Worm (Caenorhabditis elegans): Measurements from ENCODE around the gene K09E9.3.
A peak's percentile ranks its signal among the peaks of the same experiment; 100 is the strongest.

Gene K09E9.3

DNA sequence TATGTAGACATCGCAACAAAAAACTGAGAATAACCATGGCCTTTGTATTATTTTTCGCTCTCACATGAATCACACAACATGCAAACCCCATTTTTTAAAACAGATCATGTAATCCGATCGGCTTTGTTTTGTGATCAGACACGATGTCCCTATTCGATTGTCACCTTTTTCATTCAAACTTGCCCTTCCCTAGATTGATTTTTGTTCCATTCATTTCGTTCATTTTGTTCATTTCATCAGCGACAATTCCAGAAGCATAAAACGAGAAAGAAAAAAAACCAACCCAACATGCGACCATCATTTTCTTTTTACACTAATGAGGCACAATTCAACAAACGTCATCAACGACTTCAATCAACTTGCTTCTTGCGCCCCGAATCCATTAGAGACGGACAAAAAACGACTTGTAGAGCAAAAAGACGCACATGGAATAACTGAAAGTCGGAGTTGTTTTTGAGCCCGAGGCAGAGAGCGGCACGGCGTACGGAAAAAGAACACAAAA is 37.4 kb upstream of the K09E9.3 start, which contains the start of gene F59D12.3:
Gene F59D12.3 (minus strand): TSS at position 51 of the 502 bp plus-strand sequence.
- TF ChIP-seq nhr-10 (tag; optimal IDR thresholded peaks at IDR 0.05) = no peak
- no peak for TF ChIP-seq gmeb-1 (tag; optimal IDR thresholded peaks at IDR 0.05)
- TF ChIP-seq nhr-12 (tag; optimal IDR thresholded peaks at IDR 0.05) = no peak
- no peak for TF ChIP-seq skn-1 (tag; optimal IDR thresholded peaks at IDR 0.05)
- no peak for TF ChIP-seq C34F6.9 (tag; optimal IDR thresholded peaks at IDR 0.05)
- TF ChIP-seq elt-3 (tag; optimal IDR thresholded peaks at IDR 0.05) = no peak
- TF ChIP-seq blmp-1 (tag; optimal IDR thresholded peaks at IDR 0.05; ENCODE audit: insufficient read depth) = no peak
- no peak for TF ChIP-seq ceh-16 (tag; optimal IDR thresholded peaks at IDR 0.05)
- no peak for TF ChIP-seq zag-1 (tag; optimal IDR thresholded peaks at IDR 0.05)
- TF ChIP-seq elt-1 (tag; optimal IDR thresholded peaks at IDR 0.05) = no peak
- no peak for TF ChIP-seq ZK546.5 (tag; optimal IDR thresholded peaks at IDR 0.05)
- TF ChIP-seq egl-27 (tag; optimal IDR thresholded peaks at IDR 0.05) = no peak
- no peak for TF ChIP-seq crh-2 (tag; optimal IDR thresholded peaks at IDR 0.05)
- TF ChIP-seq nhr-237 (tag; optimal IDR thresholded peaks at IDR 0.05) = no peak
- no peak for TF ChIP-seq lin-13 (GFP tag; optimal IDR thresholded peaks at IDR 0.05)

- TF ChIP-seq snpc-4 (tag; optimal IDR thresholded peaks at IDR 0.05) (peak; percentile 1), nhr-21 (tag; optimal IDR thresholded peaks at IDR 0.05) (no peak)
These were observed 36.8 kb upstream of the K09E9.3 start for ce11 chrX:15650428-15650827.

DNA sequence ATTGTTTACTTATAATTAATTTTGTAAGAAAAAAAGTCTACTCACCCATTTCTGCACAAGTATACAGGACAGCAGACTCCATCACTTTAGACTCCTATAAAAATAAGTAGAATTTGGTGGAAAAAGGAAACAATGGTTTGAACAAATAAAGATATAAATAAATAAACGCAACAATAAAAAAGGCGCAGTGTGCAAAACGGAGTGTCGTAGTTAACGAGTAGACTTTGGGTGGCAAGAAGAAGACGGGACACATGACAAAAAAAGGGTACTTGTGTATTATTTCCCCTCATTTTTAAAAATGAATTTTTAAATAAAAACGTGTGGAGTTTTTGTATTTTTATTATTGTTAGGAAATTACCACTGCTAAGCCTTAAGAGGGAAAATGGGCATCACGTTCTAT is 33.7 kb upstream of the K09E9.3 start, which contains the start of gene F59D12.5:
Gene F59D12.5 (minus strand): TSS at position 94 of the 400 bp plus-strand sequence.
- TF ChIP-seq C34F6.9 (tag; optimal IDR thresholded peaks at IDR 0.05) = peak; percentile 35
- TF ChIP-seq Y55F3AM.14 (GFP tag; optimal IDR thresholded peaks at IDR 0.05) = no peak
- TF ChIP-seq sma-9 (GFP tag; optimal IDR thresholded peaks at IDR 0.05) = peak; percentile 1
- TF ChIP-seq sma-9 (tag; optimal IDR thresholded peaks at IDR 0.05) = no peak
- no peak for TF ChIP-seq ztf-11 (tag; optimal IDR thresholded peaks at IDR 0.05)
- no peak for TF ChIP-seq lin-11 (tag; optimal IDR thresholded peaks at IDR 0.05)
- TF ChIP-seq unc-55 (GFP tag; optimal IDR thresholded peaks at IDR 0.05) = peak; percentile 45
- TF ChIP-seq ztf-1 (GFP tag; conservative IDR thresholded peaks at IDR 0.05) = no peak
- TF ChIP-seq peb-1 (tag; optimal IDR thresholded peaks at IDR 0.05) = no peak
- TF ChIP-seq lsy-2 (tag; optimal IDR thresholded peaks at IDR 0.05) = peak in 1 of 2 experiments; percentile 11

DNA sequence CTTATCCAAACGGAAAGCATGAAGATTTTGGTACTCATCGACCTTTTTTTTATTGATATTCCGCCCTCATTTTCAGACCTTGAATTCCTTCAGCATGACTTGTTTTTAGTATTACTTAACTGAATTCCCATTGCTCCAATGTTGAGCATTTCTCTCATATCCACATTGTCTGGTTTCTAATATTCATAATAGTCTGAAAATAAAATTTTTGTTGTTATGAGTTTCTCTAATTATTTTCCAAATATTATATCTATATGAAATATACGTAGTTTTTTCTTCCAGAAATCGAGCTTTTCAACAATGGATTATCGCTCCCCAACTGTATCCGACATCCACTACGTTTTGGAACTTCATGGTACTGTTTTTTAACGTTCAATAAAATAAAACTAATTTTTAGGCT is 29.0 kb upstream of the K09E9.3 start, which contains the start of gene H08J19.1:
Gene H08J19.1 (plus strand): TSS at position 301 of the 400 bp plus-strand sequence.
- TF ChIP-seq Y55F3AM.14 (GFP tag; optimal IDR thresholded peaks at IDR 0.05) = no peak
- no peak for TF ChIP-seq sem-4 (tag; optimal IDR thresholded peaks at IDR 0.05)
- no peak for TF ChIP-seq alr-1 (tag; optimal IDR thresholded peaks at IDR 0.05)
- TF ChIP-seq lin-11 (tag; optimal IDR thresholded peaks at IDR 0.05) = no peak
- no peak for TF ChIP-seq nhr-21 (tag; optimal IDR thresholded peaks at IDR 0.05)
- TF ChIP-seq sma-9 (GFP tag; optimal IDR thresholded peaks at IDR 0.05) = no peak
- no peak for TF ChIP-seq sma-9 (tag; optimal IDR thresholded peaks at IDR 0.05)
- no peak for TF ChIP-seq nhr-237 (tag; optimal IDR thresholded peaks at IDR 0.05)
- no peak for TF ChIP-seq R02D3.7 (tag; optimal IDR thresholded peaks at IDR 0.05)
- TF ChIP-seq gmeb-1 (tag; optimal IDR thresholded peaks at IDR 0.05) = no peak
- TF ChIP-seq unc-39 (tag; optimal IDR thresholded peaks at IDR 0.05) = no peak
- no peak for TF ChIP-seq nhr-12 (tag; optimal IDR thresholded peaks at IDR 0.05)
- TF ChIP-seq skn-1 (tag; optimal IDR thresholded peaks at IDR 0.05) = no peak
- TF ChIP-seq nhr-129 (tag; optimal IDR thresholded peaks at IDR 0.05) = no peak
- TF ChIP-seq ceh-82 (tag; optimal IDR thresholded peaks at IDR 0.05) = no peak

ce11 chrX:15641380-15641779 is 27.8 kb upstream of the K09E9.3 start:
- no peak for TF ChIP-seq ceh-16 (tag; optimal IDR thresholded peaks at IDR 0.05)
- no peak for TF ChIP-seq sma-3 (GFP tag; optimal IDR thresholded peaks at IDR 0.05)
- no peak for TF ChIP-seq lsy-2 (tag; optimal IDR thresholded peaks at IDR 0.05)
- no peak for TF ChIP-seq mdl-1 (tag; optimal IDR thresholded peaks at IDR 0.05)
- no peak for TF ChIP-seq peb-1 (tag; optimal IDR thresholded peaks at IDR 0.05)
- TF ChIP-seq unc-55 (GFP tag; optimal IDR thresholded peaks at IDR 0.05) = no peak
- no peak for TF ChIP-seq nhr-237 (tag; optimal IDR thresholded peaks at IDR 0.05)
- no peak for TF ChIP-seq skn-1 (tag; optimal IDR thresholded peaks at IDR 0.05)
- TF ChIP-seq ztf-4 (tag; optimal IDR thresholded peaks at IDR 0.05) = no peak
- TF ChIP-seq F13H6.1 (tag; optimal IDR thresholded peaks at IDR 0.05) = no peak
- TF ChIP-seq zag-1 (tag; optimal IDR thresholded peaks at IDR 0.05) = no peak
- TF ChIP-seq mab-5 (tag; optimal IDR thresholded peaks at IDR 0.05) = no peak
- no peak for TF ChIP-seq lin-39 (tag; optimal IDR thresholded peaks at IDR 0.05)
- no peak for TF ChIP-seq ztf-11 (tag; optimal IDR thresholded peaks at IDR 0.05)
- no peak for TF ChIP-seq ztf-1 (GFP tag; conservative IDR thresholded peaks at IDR 0.05)
